Fruit fly (Drosophila melanogaster): Measurements from ENCODE around the gene Galt.

Galt gene

DNA sequence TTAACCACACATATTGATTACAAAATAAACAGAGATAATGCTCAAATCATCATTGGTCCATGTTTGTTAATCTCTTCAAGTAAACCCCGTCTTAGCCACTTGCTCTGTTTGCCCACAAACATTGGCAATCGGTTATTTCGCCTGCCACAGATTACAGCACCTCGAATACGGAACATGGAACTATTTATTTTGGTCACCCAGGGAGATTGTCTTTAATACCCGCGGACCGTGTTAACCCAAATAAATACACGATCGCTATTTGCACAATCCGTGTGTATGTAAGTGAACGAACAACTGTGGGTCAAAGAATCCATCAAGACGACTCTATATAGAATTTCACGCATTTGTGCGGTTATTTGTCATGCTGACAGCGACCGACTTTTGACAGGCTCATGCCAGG lies 32.9 kb upstream of the Galt start (continued):
- TF ChIP-seq NfI (GFP tag; optimal IDR thresholded peaks at IDR 0.05) (no peak), CG3281 (GFP tag; optimal IDR thresholded peaks at IDR 0.05) (no peak), prd (optimal IDR thresholded peaks at IDR 0.05) (no peak), prd (GFP tag; IDR thresholded peaks at IDR 0.05) (peak; percentile 50; the same call in 2 of the 3 replicates), Tbp (GFP tag; optimal IDR thresholded peaks at IDR 0.05) (no peak), zfh1 (GFP tag; IDR thresholded peaks at IDR 0.05) (peak; percentile 60; the same call in 2 of the 3 replicates), CG9932 (GFP tag; IDR thresholded peaks at IDR 0.05) (no peak), Dp (GFP tag; optimal IDR thresholded peaks at IDR 0.05) (no peak), CG6765 (GFP tag; optimal IDR thresholded peaks at IDR 0.05) (no peak), CG16863 (GFP tag; optimal IDR thresholded peaks at IDR 0.05) (peak; percentile 21), CG11560 (tag; IDR thresholded peaks at IDR 0.05) (no peak), CG14860 (GFP tag; IDR thresholded peaks at IDR 0.05; ENCODE audit: partially characterized antibody) (no peak), chn (GFP tag; optimal IDR thresholded peaks at IDR 0.05) (no peak), CG3163 (GFP tag; optimal IDR thresholded peaks at IDR 0.05) (peak; percentile 8), CG18262 (tag; optimal IDR thresholded peaks at IDR 0.05) (peak; percentile 43), CG10267 (tag; optimal IDR thresholded peaks at IDR 0.05) (peak; percentile 36), CG3726 (GFP tag; IDR thresholded peaks at IDR 0.05) (no peak), CG8924 (tag; optimal IDR thresholded peaks at IDR 0.05) (peak; percentile 71), Med (GFP tag) (peak; percentile 84), Doc3 (GFP tag; IDR thresholded peaks at IDR 0.05; ENCODE audit: partially characterized antibody) (no peak), lmd (GFP tag; IDR thresholded peaks at IDR 0.05) (no peak), Hr51 (GFP tag; optimal IDR thresholded peaks at IDR 0.05) (peak in 1 of 2 experiments; percentile 15), Bgb (GFP tag; IDR thresholded peaks at IDR 0.05; ENCODE audit: partially characterized antibody) (no peak), CG4617 (GFP tag; optimal IDR thresholded peaks at IDR 0.05; ENCODE audit: borderline replicate concordance) (no peak), chm (GFP tag; IDR thresholded peaks at IDR 0.05) (0 out of 2 replicates have a peak, but pooled peaks have one; percentile 7), kni (GFP tag; optimal IDR thresholded peaks at IDR 0.05) (peak; percentile 3), tio (GFP tag; optimal IDR thresholded peaks at IDR 0.05) (peak; percentile 3), ara (GFP tag; IDR thresholded peaks at IDR 0.05) (peak; percentile 15; the same call in 1 of the 2 replicates), CG1603 (tag; optimal IDR thresholded peaks at IDR 0.05) (peak; percentile 70), CG5180 (GFP tag; optimal IDR thresholded peaks at IDR 0.05) (peak; percentile 7), kay (GFP tag; optimal IDR thresholded peaks at IDR 0.05) (no peak), mld (GFP tag; IDR thresholded peaks at IDR 0.05; ENCODE audit: partially characterized antibody) (no peak), Atf3 (GFP tag; optimal IDR thresholded peaks at IDR 0.05) (peak; percentile 34), Sry-β (GFP tag; optimal IDR thresholded peaks at IDR 0.05) (no peak), CG7745 (tag; optimal IDR thresholded peaks at IDR 0.05) (peak; percentile 74), luna (GFP tag; optimal IDR thresholded peaks at IDR 0.05) (no peak), br (optimal IDR thresholded peaks at IDR 0.05) (no peak), Rx (GFP tag; IDR thresholded peaks at IDR 0.05) (no peak), BtbVII (GFP tag; optimal IDR thresholded peaks at IDR 0.05) (no peak), Nf-YA (GFP tag; IDR thresholded peaks at IDR 0.05) (no peak), unc-4 (GFP tag; IDR thresholded peaks at IDR 0.05; ENCODE audit: partially characterized antibody) (no peak), CG10209 (GFP tag; optimal IDR thresholded peaks at IDR 0.05) (peak; percentile 64), Neu2 (GFP tag; optimal IDR thresholded peaks at IDR 0.05; ENCODE audit: borderline replicate concordance) (peak; percentile 52), CG18599 (GFP tag; optimal IDR thresholded peaks at IDR 0.05) (no peak), en (GFP tag; optimal IDR thresholded peaks at IDR 0.05) (peak; percentile 30), shn (GFP tag; optimal IDR thresholded peaks at IDR 0.05) (no peak), sna (GFP tag; IDR thresholded peaks at IDR 0.05; ENCODE audit: partially characterized antibody) (no peak), pb (GFP tag; optimal IDR thresholded peaks at IDR 0.05) (no peak), sens (GFP tag) (peak; percentile 90), C15 (GFP tag; IDR thresholded peaks at IDR 0.05) (no peak), CG17912 (GFP tag; optimal IDR thresholded peaks at IDR 0.05) (no peak)

Measured in whole organism, embryonic.